Worm (Caenorhabditis elegans) whole organism, young adult: ENCODE measurements around the gene hcp-3.

Source experiments
- Y56A3A.18 ChIP-seq: fragments of 200-800 bp; sonication (Bioruptor generic); IDR thresholded peaks from 2 replicates; pipeline ENCODE4 v1.3.6; 2022; ENCODE audit warnings: missing genetic modification reagents, missing genetic modification characterization, missing compliant biosample characterization
- ama-1 ChIP-seq, 3 experiments: fragments of 150-350 bp in 1 of 3; sonication (generic microtip) in 2 of 3; optimal IDR thresholded peaks; 2 replicates each; lab custom pipeline; 2014 to 2018; ENCODE audit warnings: missing biosample characterization in 2 of 3, missing genetic modification characterization in 2 of 3, missing genetic modification reagents in 2 of 3
- ceh-27 ChIP-seq: fragments of 200-800 bp; sonication (Bioruptor generic); optimal IDR thresholded peaks from 2 replicates; lab custom pipeline; 2018; ENCODE audit warnings: mild to moderate bottlenecking, missing genetic modification characterization, moderate library complexity, missing compliant biosample characterization
- gei-17 ChIP-seq: fragments of 200-800 bp; sonication (Bioruptor generic); optimal IDR thresholded peaks from 2 replicates; lab custom pipeline; 2018; ENCODE audit warnings: mild to moderate bottlenecking, missing genetic modification characterization, missing compliant biosample characterization
- snpc-3.4 ChIP-seq: sonication (generic microtip); optimal IDR thresholded peaks from 2 replicates; lab custom pipeline; 2017; ENCODE audit warnings: missing genetic modification characterization, mild to moderate bottlenecking, missing compliant biosample characterization, antibody characterized with exemption, moderate library complexity, missing genotype, missing genetic modification reagents
- xnd-1 ChIP-seq: sonication (generic microtip); optimal IDR thresholded peaks from 2 replicates; lab custom pipeline; 2016; ENCODE audit warnings: missing genotype, missing genetic modification reagents, missing genetic modification characterization, missing compliant biosample characterization

DNA sequence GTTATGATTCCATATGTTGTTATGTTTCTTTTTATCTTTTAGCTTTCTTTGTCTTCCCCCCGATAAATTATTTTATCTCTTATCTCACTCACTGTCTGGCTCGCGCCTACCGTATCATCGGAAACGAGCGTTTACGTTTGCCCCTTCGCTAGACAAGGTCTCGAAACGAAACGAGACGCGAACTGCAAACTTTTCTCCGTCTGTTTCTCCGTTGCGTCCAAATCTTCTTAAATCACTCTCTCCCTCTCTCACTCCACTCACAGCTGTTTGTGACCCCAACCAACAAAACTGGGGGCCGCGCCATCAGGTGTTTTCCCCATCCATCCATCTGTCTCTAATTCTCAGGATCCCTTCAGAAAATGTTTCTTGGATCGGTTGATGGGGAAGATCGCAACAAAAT lies 3.9 kb upstream of the hcp-3 start:
- TF ChIP-seq Y56A3A.18 (GFP tag; lab: Robert Waterston, UW): no peak
- TF ChIP-seq ceh-27 (GFP tag; lab: Kevin White, UChicago): peak; percentile 19
- no peak for TF ChIP-seq snpc-3.4 (tag; lab: Kevin White, UChicago)
- TF ChIP-seq xnd-1: no peak
- no peak for TF ChIP-seq ama-1 (optimal IDR thresholded peaks at IDR 0.05; lab: Kevin White, UChicago)
- TF ChIP-seq ama-1 (GFP tag; optimal IDR thresholded peaks at IDR 0.05; lab: Kevin White, UChicago): no peak
- no peak for TF ChIP-seq gei-17 (GFP tag; lab: Kevin White, UChicago)
